Fruit fly (Drosophila melanogaster) whole organism, embryonic: ENCODE results near the gene CG10996.
A peak's percentile ranks its signal among the peaks of the same experiment; 100 is the strongest.

ENCODE experiments used
- B-H1 ChIP-seq: fragments of 200-800 bp; sonication (Bioruptor generic); IDR thresholded peaks from 3 replicates; pipeline ENCODE4 v1.3.6; 2022; ENCODE audit warnings: missing biosample characterization, missing genetic modification characterization
- CG10209 ChIP-seq: fragments of 200-800 bp; sonication (Bioruptor generic); optimal IDR thresholded peaks from 3 replicates; lab custom pipeline; 2017; ENCODE audit warnings: missing biosample characterization, mild to moderate bottlenecking, missing genetic modification characterization, missing genetic modification reagents
- CG10321 ChIP-seq: fragments of 200-800 bp; sonication (Bioruptor generic); IDR thresholded peaks from 2 replicates; pipeline ENCODE4 v1.3.6; 2022; ENCODE audit warnings: missing biosample characterization, missing genetic modification characterization
- CG10959 ChIP-seq: fragments of 200-800 bp; sonication (Bioruptor generic); IDR thresholded peaks from 2 replicates; pipeline ENCODE4 v1.3.6; 2022; ENCODE audit warnings: missing biosample characterization, missing genetic modification characterization
- CG13424 ChIP-seq: fragments of 200-800 bp; sonication (Bioruptor generic); optimal IDR thresholded peaks from 2 replicates; lab custom pipeline; 2019; ENCODE audit warnings: missing biosample characterization, mild to moderate bottlenecking, missing genetic modification characterization, moderate library complexity
- CG14965 ChIP-seq: fragments of 200-800 bp; sonication (Bioruptor generic); optimal IDR thresholded peaks from 2 replicates; lab custom pipeline; 2016; ENCODE audit warnings: missing biosample characterization, missing genetic modification characterization, borderline replicate concordance
- CG1529 ChIP-seq: fragments of 200-800 bp; sonication (Bioruptor generic); optimal IDR thresholded peaks from 3 replicates; lab custom pipeline; 2018; ENCODE audit warnings: missing biosample characterization, missing genetic modification characterization
- CG17568 ChIP-seq: fragments of 200-800 bp; sonication (Bioruptor generic); optimal IDR thresholded peaks from 2 replicates; lab custom pipeline; 2018; ENCODE audit warnings: missing biosample characterization, mild to moderate bottlenecking, missing genetic modification characterization, moderate library complexity
- CG17612 ChIP-seq: fragments of 200-800 bp; sonication (Bioruptor generic); IDR thresholded peaks from 2 replicates; pipeline ENCODE4 v1.3.6; 2022; ENCODE audit warnings: missing biosample characterization, missing genetic modification characterization
- CG30431 ChIP-seq: fragments of 200-800 bp; sonication (Bioruptor generic); optimal IDR thresholded peaks from 2 replicates; lab custom pipeline; 2017; ENCODE audit warnings: missing biosample characterization, missing genetic modification characterization
- CG32772 ChIP-seq: fragments of 200-800 bp; sonication (Bioruptor generic); IDR thresholded peaks from 2 replicates; pipeline ENCODE4 v1.3.6; 2022; ENCODE audit warnings: missing biosample characterization, missing genetic modification characterization
- CG4360 ChIP-seq: fragments of 200-800 bp; sonication (Bioruptor generic); IDR thresholded peaks from 2 replicates; pipeline ENCODE4 v1.3.6; 2022; ENCODE audit warnings: missing biosample characterization, missing genetic modification characterization
- CG4404 ChIP-seq: fragments of 200-800 bp; sonication (Bioruptor generic); IDR thresholded peaks from 2 replicates; pipeline ENCODE4 v1.3.6; 2022; ENCODE audit warnings: missing biosample characterization, missing genetic modification characterization
- CG5953 ChIP-seq: fragments of 200-800 bp; sonication (Bioruptor generic); IDR thresholded peaks from 2 replicates; pipeline ENCODE4 v1.3.6; 2022; ENCODE audit warnings: missing biosample characterization, missing genetic modification characterization
- CG6654 ChIP-seq: fragments of 200-800 bp; sonication (Bioruptor generic); optimal IDR thresholded peaks from 2 replicates; lab custom pipeline; 2017; ENCODE audit warnings: missing biosample characterization, mild to moderate bottlenecking, missing genetic modification characterization
- CG6765 ChIP-seq: fragments of 200-800 bp; sonication (Bioruptor generic); optimal IDR thresholded peaks from 3 replicates; lab custom pipeline; 2017; ENCODE audit warnings: missing biosample characterization, mild to moderate bottlenecking, missing genetic modification characterization
- CG7928 ChIP-seq: fragments of 200-800 bp; sonication (Bioruptor generic); optimal IDR thresholded peaks from 2 replicates; lab custom pipeline; 2017; ENCODE audit warnings: missing biosample characterization, mild to moderate bottlenecking, missing genetic modification characterization
- CG7987 ChIP-seq: fragments of 200-800 bp; sonication (Bioruptor generic); optimal IDR thresholded peaks from 2 replicates; lab custom pipeline; 2018; ENCODE audit warnings: missing biosample characterization, mild to moderate bottlenecking, missing genetic modification characterization, moderate library complexity
- CG8388 ChIP-seq: fragments of 200-800 bp; sonication (Bioruptor generic); optimal IDR thresholded peaks from 2 replicates; lab custom pipeline; 2019; ENCODE audit warnings: missing biosample characterization, mild to moderate bottlenecking, missing genetic modification characterization, moderate library complexity
- CG9817 ChIP-seq: fragments of 200-800 bp; sonication (Bioruptor generic); optimal IDR thresholded peaks from 2 replicates; lab custom pipeline; 2018; ENCODE audit warnings: missing biosample characterization, mild to moderate bottlenecking, missing genetic modification characterization, moderate library complexity
- Camta ChIP-seq: fragments of 200-800 bp; sonication (Bioruptor generic); optimal IDR thresholded peaks from 2 replicates; lab custom pipeline; 2016; ENCODE audit warnings: missing biosample characterization, missing genetic modification characterization
- Dip3 ChIP-seq: fragments of 200-800 bp; sonication (Bioruptor generic); optimal IDR thresholded peaks from 3 replicates; lab custom pipeline; 2016; ENCODE audit warnings: missing biosample characterization, missing genetic modification characterization
- Dp ChIP-seq: fragments of 200-800 bp; sonication (Bioruptor generic); optimal IDR thresholded peaks from 2 replicates; lab custom pipeline; 2018; ENCODE audit warnings: missing biosample characterization, mild to moderate bottlenecking, missing genetic modification characterization, moderate library complexity
- HLH4C ChIP-seq: fragments of 200-800 bp; sonication (Bioruptor generic); IDR thresholded peaks from 3 replicates; pipeline ENCODE4 v1.3.6; 2022; ENCODE audit warnings: missing biosample characterization, missing genetic modification characterization; ENCODE audit not compliant: partially characterized antibody
- Hr3 ChIP-seq: fragments of 200-800 bp; sonication (Bioruptor generic); optimal IDR thresholded peaks from 3 replicates; lab custom pipeline; 2016; ENCODE audit warnings: missing biosample characterization, missing genetic modification characterization
- Jarid2 ChIP-seq: fragments of 200-800 bp; sonication (Bioruptor generic); optimal IDR thresholded peaks from 3 replicates; lab custom pipeline; 2017; ENCODE audit warnings: mild to moderate bottlenecking, missing biosample characterization, missing genetic modification reagents, missing genetic modification characterization
- MTF-1 ChIP-seq: fragments of 200-800 bp; sonication (Bioruptor generic); optimal IDR thresholded peaks from 2 replicates; lab custom pipeline; 2018; ENCODE audit warnings: missing biosample characterization, mild to moderate bottlenecking, missing genetic modification characterization, borderline replicate concordance
- Sry-β ChIP-seq: fragments of 200-800 bp; sonication (Bioruptor generic); optimal IDR thresholded peaks from 2 replicates; lab custom pipeline; 2018; ENCODE audit warnings: missing biosample characterization, mild to moderate bottlenecking, missing genetic modification characterization, moderate library complexity
- ab ChIP-seq: fragments of 200-800 bp; sonication (Bioruptor generic); optimal IDR thresholded peaks from 2 replicates; lab custom pipeline; 2016; ENCODE audit warnings: missing biosample characterization, missing genetic modification characterization
- caup ChIP-seq: fragments of 200-800 bp; sonication (Bioruptor generic); optimal IDR thresholded peaks from 3 replicates; lab custom pipeline; 2017; ENCODE audit warnings: missing biosample characterization, mild to moderate bottlenecking, missing genetic modification characterization, moderate library complexity; ENCODE audit not compliant: severe bottlenecking
- dan ChIP-seq: fragments of 200-800 bp; sonication (Bioruptor generic); IDR thresholded peaks from 2 replicates; pipeline ENCODE4 v1.3.6; 2022; ENCODE audit warnings: missing biosample characterization, missing genetic modification characterization
- gt ChIP-seq: fragments of 200-800 bp; sonication (Bioruptor generic); IDR thresholded peaks from 2 replicates; pipeline ENCODE4 v1.3.6; 2022; ENCODE audit warnings: missing biosample characterization, missing genetic modification characterization
- ind ChIP-seq: fragments of 200-800 bp; sonication (Bioruptor generic); optimal IDR thresholded peaks from 3 replicates; lab custom pipeline; 2016; ENCODE audit warnings: missing biosample characterization, missing genetic modification characterization
- jumu ChIP-seq: fragments of 200-800 bp; sonication (Bioruptor generic); optimal IDR thresholded peaks from 3 replicates; lab custom pipeline; 2016; ENCODE audit warnings: missing biosample characterization, missing genetic modification characterization
- kni ChIP-seq: fragments of 200-800 bp; sonication (Bioruptor generic); optimal IDR thresholded peaks from 3 replicates; lab custom pipeline; 2017; ENCODE audit warnings: mild to moderate bottlenecking, missing biosample characterization, missing genetic modification reagents, missing genetic modification characterization
- lilli ChIP-seq: fragments of 200-800 bp; sonication (Bioruptor generic); optimal IDR thresholded peaks from 3 replicates; lab custom pipeline; 2016; ENCODE audit warnings: missing biosample characterization, missing genetic modification characterization
- nau ChIP-seq: fragments of 200-800 bp; sonication (Bioruptor generic); optimal IDR thresholded peaks from 3 replicates; lab custom pipeline; 2017; ENCODE audit warnings: missing biosample characterization, mild to moderate bottlenecking, missing genetic modification characterization, missing genetic modification reagents
- odd ChIP-seq: fragments of 200-800 bp; sonication (Bioruptor generic); optimal IDR thresholded peaks from 2 replicates; lab custom pipeline; 2017; ENCODE audit warnings: missing biosample characterization, mild to moderate bottlenecking, missing genetic modification characterization
- prd ChIP-seq, 3 experiments: fragments of >200 bp in 2 of 3; fragments of 200-800 bp in 1 of 3; sonication (Bioruptor generic) in 1 of 3; optimal IDR thresholded peaks in 2 of 3; IDR thresholded peaks in 1 of 3; 2 replicates in 2 of 3; 3 replicates in 1 of 3; pipeline versions ENCODE4 v1.3.6 to Lab custom; 2017 to 2022; ENCODE audit warnings: missing biosample characterization in 1 of 3, missing genetic modification characterization in 1 of 3
- sens ChIP-seq: fragments of 200-800 bp; sonication (Bioruptor generic); peaks from one replicate; lab custom pipeline; 2016; ENCODE audit warnings: missing biosample characterization, missing genetic modification characterization
- so ChIP-seq: fragments of 200-800 bp; sonication (Bioruptor generic); IDR thresholded peaks from 3 replicates; pipeline ENCODE4 v1.3.6; 2022; ENCODE audit warnings: missing biosample characterization, missing genetic modification characterization
- tll ChIP-seq, 2 experiments: fragments of 200-800 bp in 1 of 2; fragments of >200 bp in 1 of 2; sonication (Bioruptor generic) in 1 of 2; optimal IDR thresholded peaks; 2 replicates each; lab custom pipeline; 2017 to 2019; ENCODE audit warnings: missing biosample characterization in 2 of 2, missing genetic modification characterization in 2 of 2, mild to moderate bottlenecking in 1 of 2, moderate library complexity in 1 of 2
- toy ChIP-seq: fragments of 200-800 bp; sonication (Bioruptor generic); IDR thresholded peaks from 2 replicates; pipeline ENCODE4 v1.3.6; 2022; ENCODE audit warnings: missing biosample characterization, missing genetic modification characterization
- trh ChIP-seq: fragments of 200-800 bp; sonication (Bioruptor generic); optimal IDR thresholded peaks from 2 replicates; lab custom pipeline; 2016; ENCODE audit warnings: missing biosample characterization, missing genetic modification characterization
- usp ChIP-seq: fragments of >200 bp; optimal IDR thresholded peaks from 2 replicates; lab custom pipeline; 2017; ENCODE audit warnings: missing biosample characterization, missing genetic modification characterization
- wor ChIP-seq: fragments of 200-800 bp; sonication (Bioruptor generic); IDR thresholded peaks from 2 replicates; pipeline ENCODE4 v1.3.6; 2022; ENCODE audit warnings: missing biosample characterization, missing genetic modification characterization
- zfh2 ChIP-seq: fragments of 200-800 bp; sonication (Bioruptor generic); optimal IDR thresholded peaks from 2 replicates; lab custom pipeline; 2016; ENCODE audit warnings: missing biosample characterization, missing genetic modification characterization

CG10996 gene

dm6 chrX:13748906-13749872 is 48.2 kb downstream of the CG10996 start (continued):
- TF ChIP-seq kni (GFP tag; lab: Kevin White, UChicago) (no peak), gt (no peak), dan (GFP tag; lab: Robert Waterston, UW) (no peak), sens (GFP tag; lab: Kevin White, UChicago) (peak; percentile 89), jumu (GFP tag; lab: Kevin White, UChicago) (no peak), B-H1 (peak; percentile 53; the same call in 2 of the 3 replicates), zfh2 (GFP tag; lab: Kevin White, UChicago) (peak; percentile 17), CG17612 (GFP tag; lab: Robert Waterston, UW) (peak; percentile 25; the same call in 1 of the 2 replicates), ind (GFP tag; lab: Kevin White, UChicago) (peak; percentile 58), Hr3 (GFP tag; lab: Kevin White, UChicago) (peak; percentile 59), usp (GFP tag; lab: Kevin White, UChicago) (no peak), CG10959 (no peak), CG7987 (GFP tag; lab: Kevin White, UChicago) (peak; percentile 2), Camta (peak; percentile 5), toy (GFP tag; lab: Robert Waterston, UW) (peak; percentile 57; the same call in 1 of the 2 replicates), CG13424 (tag; lab: Kevin White, UChicago) (peak; percentile 73), CG17568 (GFP tag; lab: Kevin White, UChicago) (no peak), nau (GFP tag; lab: Kevin White, UChicago) (peak; percentile 17), CG7928 (GFP tag; lab: Kevin White, UChicago) (peak; percentile 29), CG8388 (GFP tag; lab: Kevin White, UChicago) (peak; percentile 59), CG5953 (GFP tag; lab: Robert Waterston, UW) (no peak), CG4360 (GFP tag; lab: Robert Waterston, UW) (no peak), so (GFP tag; lab: Robert Waterston, UW) (peak; percentile 61; the same call in 1 of the 3 replicates), lilli (GFP tag; lab: Kevin White, UChicago) (peak; percentile 57), trh (peak; percentile 42), CG6765 (peak; percentile 22), prd (optimal IDR thresholded peaks at IDR 0.05; lab: Kevin White, UChicago) (no peak), prd (GFP tag; IDR thresholded peaks at IDR 0.05; lab: Robert Waterston, UW) (peak; percentile 70), tll (GFP tag; optimal IDR thresholded peaks at IDR 0.05; lab: Kevin White, UChicago) (no peak), CG10321 (GFP tag; lab: Robert Waterston, UW) (peak; percentile 37; the same call in 1 of the 2 replicates), CG4404 (GFP tag; lab: Robert Waterston, UW) (peak; percentile 65), CG32772 (GFP tag; lab: Robert Waterston, UW) (peak; percentile 72), ab (GFP tag; lab: Kevin White, UChicago) (no peak), CG30431 (GFP tag; lab: Kevin White, UChicago) (no peak), CG10209 (GFP tag; lab: Kevin White, UChicago) (peak; percentile 69), Jarid2 (GFP tag; lab: Kevin White, UChicago) (peak; percentile 38), CG14965 (GFP tag; lab: Kevin White, UChicago) (no peak), odd (GFP tag; lab: Kevin White, UChicago) (peak; percentile 50), Sry-β (no peak), CG9817 (peak; percentile 49), MTF-1 (GFP tag; lab: Kevin White, UChicago) (no peak), wor (GFP tag; lab: Robert Waterston, UW) (no peak), Dip3 (GFP tag; lab: Kevin White, UChicago) (no peak), Dp (GFP tag; lab: Kevin White, UChicago) (no peak), HLH4C (GFP tag; lab: Robert Waterston, UW) (no peak), caup (GFP tag; lab: Kevin White, UChicago) (peak; percentile 57), CG6654 (GFP tag; lab: Kevin White, UChicago) (no peak), CG1529 (GFP tag; lab: Kevin White, UChicago) (no peak)
